Fruit fly (Drosophila melanogaster) whole organism, prepupa: Measurements from ENCODE around the gene CG46244.

Experiments
- CG11762 ChIP-seq: fragments of 200-800 bp; sonication (Bioruptor generic); optimal IDR thresholded peaks from 3 replicates; lab custom pipeline; 2016; ENCODE audit warnings: missing biosample characterization, missing genetic modification characterization; ENCODE audit not compliant: insufficient read depth
- CG8632 ChIP-seq: fragments of 200-800 bp; sonication (Bioruptor generic); optimal IDR thresholded peaks from 3 replicates; lab custom pipeline; 2016; ENCODE audit warnings: missing biosample characterization, missing genetic modification characterization

- TF ChIP-seq CG8632 = no peak
- TF ChIP-seq CG11762 (GFP tag; lab: Kevin White, UChicago) = no peak
Observed at dm6 chr2L:19594102-19594501, 12.3 kb upstream of the CG46244 start.
